Worm (Caenorhabditis elegans): Measurements from ENCODE around the gene C35D10.7.

C35D10.7 gene

DNA sequence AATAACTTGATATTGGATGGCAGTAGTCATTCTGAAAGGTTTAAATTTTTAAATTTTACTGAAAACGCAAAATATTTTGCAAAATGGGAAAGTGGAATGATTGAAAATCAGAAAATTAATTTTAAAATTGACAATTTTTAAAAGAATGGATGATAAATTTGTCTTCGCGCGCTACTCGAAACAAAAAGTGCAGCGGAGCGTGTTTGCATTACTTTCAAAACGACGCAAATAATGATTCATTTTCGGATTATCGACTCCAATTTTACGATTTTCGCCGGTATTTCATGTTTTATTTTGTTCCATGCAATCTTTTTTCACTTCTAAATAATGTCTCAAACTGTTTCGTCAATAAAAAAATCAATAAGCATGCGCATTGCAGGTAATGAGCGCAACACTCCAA is 22.3 kb downstream of the C35D10.7 start, which contains the start of the genes tost-1 and arx-6:
TSS of gene tost-1 (minus strand) at position 31 of the 400 bp plus-strand sequence.
TSS of gene arx-6 (plus strand) at position 378 of the 400 bp plus-strand sequence.
- TF ChIP-seq T22C8.4 (GFP tag; IDR thresholded peaks at IDR 0.05) (0 out of 2 replicates have a peak, but pooled peaks have one; percentile 5), cog-1 (tag; optimal IDR thresholded peaks at IDR 0.05) (no peak)

DNA sequence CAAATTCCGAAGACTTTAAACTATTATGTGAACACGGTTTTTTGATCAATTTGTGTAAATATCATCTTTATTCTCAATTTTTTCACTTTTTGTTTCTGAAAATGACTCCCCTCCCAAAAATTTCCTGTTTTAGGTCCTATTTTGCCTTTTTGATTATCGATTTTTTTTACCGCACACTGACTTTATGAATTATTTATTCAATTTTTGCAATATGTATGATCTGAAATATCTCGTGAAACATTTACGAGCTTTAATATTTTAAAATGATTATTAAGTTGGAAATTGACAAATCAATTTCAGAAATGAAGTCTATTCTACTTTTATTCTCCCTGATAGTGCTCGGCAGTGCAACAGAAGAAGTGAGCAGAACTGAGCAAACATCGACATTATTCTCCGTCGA is 23.5 kb downstream of the C35D10.7 start, which contains the start of gene C35D10.1:
TSS of gene C35D10.1 (plus strand) at position 301 of the 400 bp plus-strand sequence.
- TF ChIP-seq klf-2 (GFP tag; conservative IDR thresholded peaks at IDR 0.05) (no peak), tab-1 (GFP tag; IDR thresholded peaks at IDR 0.05) (no peak), T22C8.4 (GFP tag; IDR thresholded peaks at IDR 0.05) (no peak), med-1 (GFP tag; optimal IDR thresholded peaks at IDR 0.05; ENCODE audit: insufficient read depth) (no peak), cog-1 (tag; optimal IDR thresholded peaks at IDR 0.05) (no peak), ztf-29 (GFP tag; IDR thresholded peaks at IDR 0.05) (no peak), ztf-23 (GFP tag; IDR thresholded peaks at IDR 0.05) (no peak), ref-1 (GFP tag; conservative IDR thresholded peaks at IDR 0.05) (no peak), flt-1 (GFP tag; IDR thresholded peaks at IDR 0.05) (no peak)

DNA sequence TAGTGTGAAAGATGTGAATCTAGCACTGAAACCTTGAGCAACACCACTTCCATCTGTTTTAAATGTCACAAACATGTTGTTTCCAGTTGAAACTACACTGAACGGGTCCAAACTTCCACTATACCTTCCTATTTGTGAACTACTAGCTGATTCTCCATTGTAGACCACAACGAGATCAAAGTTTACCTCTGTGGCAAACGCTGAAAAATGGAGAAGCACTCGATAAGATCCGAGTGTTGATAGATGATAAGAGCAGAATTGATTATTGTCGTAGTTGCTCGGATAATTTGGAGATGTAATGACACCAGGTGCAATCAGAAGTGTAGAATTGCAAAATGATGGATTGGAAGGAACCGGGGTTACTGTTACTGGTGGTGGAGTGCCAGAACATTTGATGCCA is 26.0 kb downstream of the C35D10.7 start:
- TF ChIP-seq ztf-29 (GFP tag; IDR thresholded peaks at IDR 0.05) (no peak), T22C8.4 (GFP tag; IDR thresholded peaks at IDR 0.05) (no peak), flt-1 (GFP tag; IDR thresholded peaks at IDR 0.05) (no peak), ztf-23 (GFP tag; IDR thresholded peaks at IDR 0.05) (no peak), tab-1 (GFP tag; IDR thresholded peaks at IDR 0.05) (no peak), cog-1 (tag; optimal IDR thresholded peaks at IDR 0.05) (no peak), klf-2 (GFP tag; conservative IDR thresholded peaks at IDR 0.05) (no peak)

ce11 chrIII:4883429-4883828 is 27.4 kb downstream of the C35D10.7 start, which contains the start of gene clec-5:
TSS of gene clec-5 (minus strand) at chrIII:4883606.
- TF ChIP-seq klf-2 (GFP tag; conservative IDR thresholded peaks at IDR 0.05) (no peak), tab-1 (GFP tag; IDR thresholded peaks at IDR 0.05) (no peak), ref-1 (GFP tag; conservative IDR thresholded peaks at IDR 0.05) (no peak), med-1 (GFP tag; optimal IDR thresholded peaks at IDR 0.05; ENCODE audit: insufficient read depth) (no peak), ztf-23 (GFP tag; IDR thresholded peaks at IDR 0.05) (no peak), ztf-29 (GFP tag; IDR thresholded peaks at IDR 0.05) (no peak), flt-1 (GFP tag; IDR thresholded peaks at IDR 0.05) (no peak), cog-1 (tag; optimal IDR thresholded peaks at IDR 0.05) (no peak), T22C8.4 (GFP tag; IDR thresholded peaks at IDR 0.05) (no peak)

DNA sequence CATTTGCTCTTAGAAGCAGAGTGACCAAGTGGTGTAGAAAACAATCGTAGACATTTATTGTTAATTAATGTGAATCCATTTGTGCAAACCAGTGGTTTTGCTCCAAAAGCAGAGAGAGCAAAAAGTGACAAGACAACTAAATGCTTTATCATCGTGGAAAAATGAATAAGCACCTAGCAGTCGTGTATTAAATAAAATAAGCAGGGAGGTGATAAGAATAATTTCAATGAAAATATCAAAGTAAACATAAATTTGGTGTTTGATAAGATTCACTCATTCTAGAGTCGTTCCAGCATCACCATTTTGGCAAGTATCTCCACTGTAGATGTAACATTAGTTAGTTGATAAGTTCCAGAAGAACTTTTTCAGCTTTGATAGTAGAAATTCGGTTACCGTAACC is 31.3 kb downstream of the C35D10.7 start, which contains the start of gene clec-6:
TSS of gene clec-6 (minus strand) at position 154 of the 400 bp plus-strand sequence.
- TF ChIP-seq klf-2 (GFP tag; conservative IDR thresholded peaks at IDR 0.05) (no peak), tab-1 (GFP tag; IDR thresholded peaks at IDR 0.05) (no peak), T22C8.4 (GFP tag; IDR thresholded peaks at IDR 0.05) (no peak), ztf-29 (GFP tag; IDR thresholded peaks at IDR 0.05) (no peak), ref-1 (GFP tag; conservative IDR thresholded peaks at IDR 0.05) (no peak), ztf-23 (GFP tag; IDR thresholded peaks at IDR 0.05) (no peak), med-1 (GFP tag; optimal IDR thresholded peaks at IDR 0.05; ENCODE audit: insufficient read depth) (no peak), flt-1 (GFP tag; IDR thresholded peaks at IDR 0.05) (no peak), cog-1 (tag; optimal IDR thresholded peaks at IDR 0.05) (no peak)

- TF ChIP-seq ztf-29 (GFP tag; IDR thresholded peaks at IDR 0.05) (no peak), med-1 (GFP tag; optimal IDR thresholded peaks at IDR 0.05; ENCODE audit: insufficient read depth) (no peak), tab-1 (GFP tag; IDR thresholded peaks at IDR 0.05) (no peak), cog-1 (tag; optimal IDR thresholded peaks at IDR 0.05) (no peak), ref-1 (GFP tag; conservative IDR thresholded peaks at IDR 0.05) (no peak), klf-2 (GFP tag; conservative IDR thresholded peaks at IDR 0.05) (no peak), flt-1 (GFP tag; IDR thresholded peaks at IDR 0.05) (no peak), ztf-23 (GFP tag; IDR thresholded peaks at IDR 0.05) (no peak), T22C8.4 (GFP tag; IDR thresholded peaks at IDR 0.05) (no peak)
Observed at ce11 chrIII:4890997-4891396, 35.0 kb downstream of the C35D10.7 start, which contains the start of gene F26F4.5. TSS of gene F26F4.5 (minus strand) at chrIII:4891252.

DNA sequence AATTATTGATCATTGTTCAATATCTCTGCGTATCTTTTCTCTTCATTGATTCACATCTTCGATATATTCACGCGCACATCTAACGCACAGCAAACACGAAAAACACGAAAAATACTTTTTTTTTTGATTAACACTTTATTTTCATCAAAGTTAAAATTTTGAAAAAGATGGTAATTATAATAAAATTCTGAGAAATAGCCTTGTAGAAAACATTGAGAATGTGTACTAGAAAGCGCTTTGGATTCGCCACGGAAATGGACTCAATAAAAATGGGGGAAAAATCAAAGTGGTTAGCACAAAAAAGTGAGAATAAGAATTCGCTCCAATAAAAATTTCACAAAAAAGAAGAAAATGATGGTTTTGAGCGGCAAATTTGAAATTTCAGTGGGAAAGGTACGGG is 37.5 kb downstream of the C35D10.7 start, which contains the start of gene F26F4.6:
TSS of gene F26F4.6 (minus strand) at position 101 of the 400 bp plus-strand sequence.
- TF ChIP-seq ref-1 (GFP tag; conservative IDR thresholded peaks at IDR 0.05): no peak

ce11 chrIII:4895313-4895712 is 39.3 kb downstream of the C35D10.7 start:
- TF ChIP-seq ztf-29 (GFP tag; IDR thresholded peaks at IDR 0.05) (no peak), ztf-23 (GFP tag; IDR thresholded peaks at IDR 0.05) (no peak), klf-2 (GFP tag; conservative IDR thresholded peaks at IDR 0.05) (no peak), flt-1 (GFP tag; IDR thresholded peaks at IDR 0.05) (no peak), med-1 (GFP tag; optimal IDR thresholded peaks at IDR 0.05; ENCODE audit: insufficient read depth) (no peak), cog-1 (tag; optimal IDR thresholded peaks at IDR 0.05) (no peak), ref-1 (GFP tag; conservative IDR thresholded peaks at IDR 0.05) (no peak), T22C8.4 (GFP tag; IDR thresholded peaks at IDR 0.05) (no peak), tab-1 (GFP tag; IDR thresholded peaks at IDR 0.05) (no peak)

- no peak for TF ChIP-seq ztf-23 (GFP tag; IDR thresholded peaks at IDR 0.05)
- TF ChIP-seq ref-1 (GFP tag; conservative IDR thresholded peaks at IDR 0.05): no peak
Observed at ce11 chrIII:4899035-4899578, 43.1 kb downstream of the C35D10.7 start, which contains the start of gene nhl-2. TSS of gene nhl-2 (minus strand) at chrIII:4899085.

ce11 chrIII:4899728-4900127 is 43.7 kb downstream of the C35D10.7 start:
- peak; percentile 84 for TF ChIP-seq flt-1 (GFP tag; IDR thresholded peaks at IDR 0.05)
- no peak for TF ChIP-seq ref-1 (GFP tag; conservative IDR thresholded peaks at IDR 0.05)
- peak; percentile 95 for TF ChIP-seq cog-1 (tag; optimal IDR thresholded peaks at IDR 0.05)
- no peak for TF ChIP-seq ztf-29 (GFP tag; IDR thresholded peaks at IDR 0.05)
- no peak for TF ChIP-seq tab-1 (GFP tag; IDR thresholded peaks at IDR 0.05)
- peak; percentile 94 for TF ChIP-seq ztf-23 (GFP tag; IDR thresholded peaks at IDR 0.05)
- no peak for TF ChIP-seq klf-2 (GFP tag; conservative IDR thresholded peaks at IDR 0.05)
- peak; percentile 36; the same call in 1 of the 2 replicates for TF ChIP-seq T22C8.4 (GFP tag; IDR thresholded peaks at IDR 0.05)
- no peak for TF ChIP-seq med-1 (GFP tag; optimal IDR thresholded peaks at IDR 0.05; ENCODE audit: insufficient read depth)
